Fruit fly (Drosophila melanogaster) whole organism, embryonic: ENCODE measurements around the gene CG18748.

Source experiments
- Atf3 ChIP-seq: fragments of 200-800 bp; sonication (Bioruptor generic); optimal IDR thresholded peaks from 3 replicates; lab custom pipeline; 2016; ENCODE audit warnings: missing biosample characterization, missing genetic modification characterization
- B-H2 ChIP-seq: fragments of 200-800 bp; sonication (Bioruptor generic); optimal IDR thresholded peaks from 2 replicates; lab custom pipeline; 2018; ENCODE audit warnings: missing biosample characterization, mild to moderate bottlenecking, missing genetic modification characterization
- CG10654 ChIP-seq: fragments of 200-800 bp; sonication (Bioruptor generic); optimal IDR thresholded peaks from 2 replicates; lab custom pipeline; 2016; ENCODE audit warnings: missing biosample characterization, missing genetic modification characterization
- CG10979 ChIP-seq: fragments of 200-800 bp; sonication (Bioruptor generic); optimal IDR thresholded peaks from 2 replicates; lab custom pipeline; 2018; ENCODE audit warnings: missing biosample characterization, mild to moderate bottlenecking, missing genetic modification characterization, moderate library complexity
- CG11456 ChIP-seq: fragments of 200-800 bp; sonication (Bioruptor generic); IDR thresholded peaks from 3 replicates; pipeline ENCODE4 v1.3.6; 2022; ENCODE audit warnings: missing biosample characterization, missing genetic modification characterization
- CG11560 ChIP-seq: fragments of 200-800 bp; sonication (Bioruptor generic); IDR thresholded peaks from 3 replicates; pipeline ENCODE4 v1.3.6; 2022; ENCODE audit warnings: missing biosample characterization, missing genetic modification characterization
- CG13894 ChIP-seq: fragments of 200-800 bp; sonication (Bioruptor generic); optimal IDR thresholded peaks from 3 replicates; lab custom pipeline; 2018; ENCODE audit warnings: missing biosample characterization, mild to moderate bottlenecking, missing genetic modification characterization, moderate library complexity
- CG14050 ChIP-seq: fragments of 200-800 bp; sonication (Bioruptor generic); IDR thresholded peaks from 3 replicates; pipeline ENCODE4 v1.3.6; 2022; ENCODE audit warnings: missing biosample characterization, missing genetic modification characterization
- CG1647 ChIP-seq: fragments of 200-800 bp; sonication (Bioruptor generic); optimal IDR thresholded peaks from 3 replicates; lab custom pipeline; 2016; ENCODE audit warnings: missing biosample characterization, missing genetic modification characterization
- CG17328 ChIP-seq: fragments of 200-800 bp; sonication (Bioruptor generic); IDR thresholded peaks from 2 replicates; pipeline ENCODE4 v1.3.6; 2022; ENCODE audit warnings: missing biosample characterization, missing genetic modification characterization
- CG17829 ChIP-seq: fragments of 200-800 bp; optimal IDR thresholded peaks from 2 replicates; lab custom pipeline; 2019; ENCODE audit warnings: missing biosample characterization, mild to moderate bottlenecking, missing genetic modification characterization, moderate library complexity
- CG17912 ChIP-seq: fragments of 200-800 bp; sonication (Bioruptor generic); optimal IDR thresholded peaks from 2 replicates; lab custom pipeline; 2018; ENCODE audit warnings: missing biosample characterization, mild to moderate bottlenecking, missing genetic modification characterization
- CG2116 ChIP-seq: fragments of 200-800 bp; sonication (Bioruptor generic); optimal IDR thresholded peaks from 3 replicates; lab custom pipeline; 2018; ENCODE audit warnings: missing biosample characterization, mild to moderate bottlenecking, missing genetic modification characterization
- CG32767 ChIP-seq: fragments of 200-800 bp; sonication (Bioruptor generic); IDR thresholded peaks from 2 replicates; pipeline ENCODE4 v1.3.6; 2022; ENCODE audit warnings: missing biosample characterization, missing genetic modification characterization
- CG33557 ChIP-seq: fragments of 200-800 bp; sonication (Bioruptor generic); optimal IDR thresholded peaks from 2 replicates; lab custom pipeline; 2019; ENCODE audit warnings: missing biosample characterization, mild to moderate bottlenecking, missing genetic modification characterization, moderate library complexity
- CG34376 ChIP-seq: fragments of 200-800 bp; sonication (Bioruptor generic); optimal IDR thresholded peaks from 2 replicates; lab custom pipeline; 2018; ENCODE audit warnings: missing biosample characterization, mild to moderate bottlenecking, missing genetic modification characterization
- CG4360 ChIP-seq: fragments of 200-800 bp; sonication (Bioruptor generic); IDR thresholded peaks from 2 replicates; pipeline ENCODE4 v1.3.6; 2022; ENCODE audit warnings: missing biosample characterization, missing genetic modification characterization
- CG7357 ChIP-seq: fragments of 200-800 bp; sonication (Bioruptor generic); IDR thresholded peaks from 3 replicates; pipeline ENCODE4 v1.3.6; 2022; ENCODE audit warnings: missing biosample characterization, missing genetic modification characterization
- CG7786 ChIP-seq: fragments of 200-800 bp; sonication (Bioruptor generic); optimal IDR thresholded peaks from 2 replicates; lab custom pipeline; 2016; ENCODE audit warnings: missing biosample characterization, missing genetic modification characterization
- CG7987 ChIP-seq: fragments of 200-800 bp; sonication (Bioruptor generic); optimal IDR thresholded peaks from 2 replicates; lab custom pipeline; 2018; ENCODE audit warnings: missing biosample characterization, mild to moderate bottlenecking, missing genetic modification characterization, moderate library complexity
- CTCF ChIP-seq: fragments of 200-800 bp; sonication (Bioruptor generic); optimal IDR thresholded peaks from 2 replicates; lab custom pipeline; 2017; ENCODE audit warnings: missing biosample characterization, mild to moderate bottlenecking, missing genetic modification characterization, moderate library complexity
- Dip3 ChIP-seq: fragments of 200-800 bp; sonication (Bioruptor generic); optimal IDR thresholded peaks from 3 replicates; lab custom pipeline; 2016; ENCODE audit warnings: missing biosample characterization, missing genetic modification characterization
- Dref ChIP-seq: fragments of 200-800 bp; sonication (Bioruptor generic); IDR thresholded peaks from 2 replicates; pipeline ENCODE4 v1.3.6; 2022; ENCODE audit warnings: missing biosample characterization, missing genetic modification characterization
- Drgx ChIP-seq: fragments of 200-800 bp; sonication (Bioruptor generic); IDR thresholded peaks from 2 replicates; pipeline ENCODE4 v1.3.6; 2022; ENCODE audit warnings: missing biosample characterization, missing genetic modification characterization
- E2f2 ChIP-seq: fragments of 200-800 bp; sonication (Bioruptor generic); IDR thresholded peaks from 2 replicates; pipeline ENCODE4 v1.3.6; 2022; ENCODE audit warnings: missing biosample characterization, missing genetic modification characterization
- Hand ChIP-seq: fragments of 200-800 bp; sonication (Bioruptor generic); optimal IDR thresholded peaks from 2 replicates; lab custom pipeline; 2017; ENCODE audit warnings: mild to moderate bottlenecking, missing biosample characterization, missing genetic modification reagents, missing genetic modification characterization
- Hmx ChIP-seq: fragments of 200-800 bp; sonication (Bioruptor generic); optimal IDR thresholded peaks from 2 replicates; lab custom pipeline; 2016; ENCODE audit warnings: missing biosample characterization, missing genetic modification characterization
- Jarid2 ChIP-seq: fragments of 200-800 bp; sonication (Bioruptor generic); optimal IDR thresholded peaks from 3 replicates; lab custom pipeline; 2017; ENCODE audit warnings: mild to moderate bottlenecking, missing biosample characterization, missing genetic modification reagents, missing genetic modification characterization
- Lpt ChIP-seq: fragments of >200 bp; optimal IDR thresholded peaks from 2 replicates; lab custom pipeline; 2018; ENCODE audit warnings: missing biosample characterization, missing genetic modification characterization
- NfI ChIP-seq: fragments of 200-800 bp; sonication (Bioruptor generic); optimal IDR thresholded peaks from 3 replicates; lab custom pipeline; 2018; ENCODE audit warnings: missing biosample characterization, mild to moderate bottlenecking, missing genetic modification characterization, moderate library complexity
- ab ChIP-seq: fragments of 200-800 bp; sonication (Bioruptor generic); optimal IDR thresholded peaks from 2 replicates; lab custom pipeline; 2016; ENCODE audit warnings: missing biosample characterization, missing genetic modification characterization
- bab2 ChIP-seq: fragments of 200-800 bp; sonication (Bioruptor generic); optimal IDR thresholded peaks from 2 replicates; lab custom pipeline; 2016; ENCODE audit warnings: missing biosample characterization, missing genetic modification characterization
- cg ChIP-seq: fragments of 200-800 bp; sonication (Bioruptor generic); optimal IDR thresholded peaks from 3 replicates; lab custom pipeline; 2019; ENCODE audit warnings: missing biosample characterization, mild to moderate bottlenecking, missing genetic modification characterization, moderate library complexity
- chif ChIP-seq, 2 experiments: fragments of 200-800 bp; sonication (Bioruptor generic); optimal IDR thresholded peaks; 3 replicates each; lab custom pipeline; 2016; ENCODE audit warnings: missing biosample characterization in 2 of 2, missing genetic modification characterization in 2 of 2
- chm ChIP-seq: fragments of 200-800 bp; sonication (Bioruptor generic); IDR thresholded peaks from 2 replicates; pipeline ENCODE4 v1.3.6; 2022; ENCODE audit warnings: missing biosample characterization, missing genetic modification characterization
- eve ChIP-seq, 2 experiments: fragments of >200 bp; optimal IDR thresholded peaks; 2 replicates each; lab custom pipeline; 2017; ENCODE audit warnings: missing biosample characterization in 2 of 2, missing genetic modification characterization in 2 of 2
- fd3F ChIP-seq: fragments of 200-800 bp; sonication (Bioruptor generic); optimal IDR thresholded peaks from 2 replicates; lab custom pipeline; 2018; ENCODE audit warnings: missing biosample characterization, mild to moderate bottlenecking, missing genetic modification characterization, moderate library complexity
- fru ChIP-seq: fragments of >200 bp; optimal IDR thresholded peaks from 2 replicates; lab custom pipeline; 2017
- fu2 ChIP-seq: fragments of 200-800 bp; sonication (Bioruptor generic); optimal IDR thresholded peaks from 2 replicates; lab custom pipeline; 2016; ENCODE audit warnings: missing biosample characterization, missing genetic modification characterization
- gcm2 ChIP-seq: fragments of 200-800 bp; sonication (Bioruptor generic); optimal IDR thresholded peaks from 2 replicates; lab custom pipeline; 2016; ENCODE audit warnings: missing biosample characterization, missing genetic modification characterization
- gsb-n ChIP-seq: fragments of 200-800 bp; sonication (Bioruptor generic); optimal IDR thresholded peaks from 3 replicates; lab custom pipeline; 2018; ENCODE audit warnings: missing biosample characterization, mild to moderate bottlenecking, missing genetic modification characterization
- insv ChIP-seq, 2 experiments: fragments of 200-800 bp; sonication (Bioruptor generic); optimal IDR thresholded peaks; 3 replicates each; lab custom pipeline; 2016 to 2018; ENCODE audit warnings: missing biosample characterization in 2 of 2, missing genetic modification characterization in 2 of 2
- knrl ChIP-seq: fragments of 200-800 bp; sonication (Bioruptor generic); IDR thresholded peaks from 3 replicates; pipeline ENCODE4 v1.3.6; 2022; ENCODE audit warnings: missing biosample characterization, missing genetic modification characterization; ENCODE audit not compliant: partially characterized antibody
- lbe ChIP-seq: fragments of 200-800 bp; sonication (Bioruptor generic); optimal IDR thresholded peaks from 2 replicates; lab custom pipeline; 2016; ENCODE audit warnings: missing biosample characterization, mild to moderate bottlenecking, missing genetic modification characterization
- lov ChIP-seq, 2 experiments: fragments of 200-800 bp in 1 of 2; fragments of >200 bp in 1 of 2; sonication (Bioruptor generic) in 1 of 2; IDR thresholded peaks in 1 of 2; optimal IDR thresholded peaks in 1 of 2; 2 replicates in 1 of 2; 3 replicates in 1 of 2; pipeline versions ENCODE4 v1.3.6 to Lab custom; 2017 to 2022; ENCODE audit warnings: missing biosample characterization in 1 of 2, missing genetic modification characterization in 1 of 2
- schlank ChIP-seq: fragments of 200-800 bp; sonication (Bioruptor generic); optimal IDR thresholded peaks from 2 replicates; lab custom pipeline; 2018; ENCODE audit warnings: missing biosample characterization, mild to moderate bottlenecking, missing genetic modification characterization
- trh ChIP-seq: fragments of 200-800 bp; sonication (Bioruptor generic); optimal IDR thresholded peaks from 2 replicates; lab custom pipeline; 2016; ENCODE audit warnings: missing biosample characterization, missing genetic modification characterization
- tup ChIP-seq: fragments of 200-800 bp; sonication (Bioruptor generic); optimal IDR thresholded peaks from 2 replicates; lab custom pipeline; 2016; ENCODE audit warnings: missing biosample characterization, mild to moderate bottlenecking, missing genetic modification characterization, moderate library complexity
- wdn ChIP-seq: fragments of 200-800 bp; sonication (Bioruptor generic); IDR thresholded peaks from 2 replicates; pipeline ENCODE4 v1.3.6; 2022; ENCODE audit warnings: missing biosample characterization, missing genetic modification characterization

Gene CG18748

dm6 chr3R:7809662-7810621, 22.2 kb upstream of the CG18748 start, which contains the start of the genes CG2993 and sgll (continued):
- no peak for TF ChIP-seq lov (optimal IDR thresholded peaks at IDR 0.05; lab: Kevin White, UChicago)
- TF ChIP-seq lov (GFP tag; IDR thresholded peaks at IDR 0.05; lab: Robert Waterston, UW): peak; percentile 88
- TF ChIP-seq CG17912 (GFP tag; lab: Kevin White, UChicago): peak; percentile 97
- peak; percentile 79 for TF ChIP-seq CG14050 (GFP tag; lab: Robert Waterston, UW)
- peak; percentile 80 for TF ChIP-seq CG7357 (GFP tag; lab: Robert Waterston, UW)
- TF ChIP-seq fru (lab: Kevin White, UChicago): no peak
- no peak; the same call in 1 of the 2 replicates for TF ChIP-seq CG4360
- peak; percentile 92 for TF ChIP-seq CG17328 (GFP tag; lab: Robert Waterston, UW)
- peak; percentile 48 for TF ChIP-seq tup
- no peak for TF ChIP-seq cg (GFP tag; lab: Kevin White, UChicago)
- TF ChIP-seq CG17829 (tag; lab: Kevin White, UChicago): peak; percentile 92
- peak; percentile 88 for TF ChIP-seq CG7786 (GFP tag; lab: Kevin White, UChicago)
- TF ChIP-seq eve (GFP tag; optimal IDR thresholded peaks at IDR 0.05; lab: Kevin White, UChicago): no peak
- peak; percentile 60 for TF ChIP-seq E2f2
- peak; percentile 88 for TF ChIP-seq CG7987
- peak; percentile 83 for TF ChIP-seq B-H2
- peak; percentile 89 for TF ChIP-seq trh (GFP tag; lab: Kevin White, UChicago)
- peak; percentile 92 for TF ChIP-seq CG10979 (tag; lab: Kevin White, UChicago)
- TF ChIP-seq chm: peak; percentile 95
- peak; percentile 87 for TF ChIP-seq ab (GFP tag; lab: Kevin White, UChicago)
- no peak for TF ChIP-seq Hand
- TF ChIP-seq Atf3: peak; percentile 91
- no peak; the same call in 1 of the 2 replicates for TF ChIP-seq CG32767
- peak; percentile 32; the same call in 1 of the 2 replicates for TF ChIP-seq Dref (GFP tag; lab: Robert Waterston, UW)
- TF ChIP-seq knrl (GFP tag; lab: Robert Waterston, UW): peak; percentile 46; the same call in 1 of the 3 replicates
- peak; percentile 1 for TF ChIP-seq CG34376
- TF ChIP-seq CG11456 (GFP tag; lab: Robert Waterston, UW): peak; percentile 100
- TF ChIP-seq Drgx (GFP tag; lab: Robert Waterston, UW): peak; percentile 28; the same call in 1 of the 2 replicates
- peak in 1 of 2 experiments; percentile 76 for TF ChIP-seq insv (GFP tag; optimal IDR thresholded peaks at IDR 0.05; lab: Kevin White, UChicago)
- TF ChIP-seq gsb-n (tag; lab: Kevin White, UChicago): peak; percentile 70
- TF ChIP-seq CG11560 (tag; lab: Robert Waterston, UW): peak; percentile 87
- TF ChIP-seq CTCF: peak; percentile 100
- peak; percentile 54 for TF ChIP-seq CG13894 (tag; lab: Kevin White, UChicago)
- TF ChIP-seq CG2116 (GFP tag; lab: Kevin White, UChicago): peak; percentile 83
- TF ChIP-seq bab2 (GFP tag; lab: Kevin White, UChicago): peak; percentile 97
- TF ChIP-seq schlank: peak; percentile 46
- TF ChIP-seq fu2 (GFP tag; lab: Kevin White, UChicago): peak; percentile 83
- no peak for TF ChIP-seq Lpt (GFP tag; lab: Kevin White, UChicago)
- TF ChIP-seq fd3F (GFP tag; lab: Kevin White, UChicago): peak; percentile 85
- TF ChIP-seq Jarid2 (GFP tag; lab: Kevin White, UChicago): peak; percentile 46
- TF ChIP-seq Dip3: peak; percentile 85
- TF ChIP-seq gcm2 (GFP tag; lab: Kevin White, UChicago): peak; percentile 69
- peak; percentile 94 for TF ChIP-seq NfI (GFP tag; lab: Kevin White, UChicago)
- TF ChIP-seq CG10654: peak; percentile 92
- TF ChIP-seq wdn (GFP tag; lab: Robert Waterston, UW): peak; percentile 73
- TF ChIP-seq chif (GFP tag; optimal IDR thresholded peaks at IDR 0.05; lab: Kevin White, UChicago): peak; percentile 90 to 97
- TF ChIP-seq lbe (GFP tag; lab: Kevin White, UChicago): peak; percentile 42
- peak; percentile 84 for TF ChIP-seq CG1647
- peak; percentile 71 for TF ChIP-seq Hmx
- peak; percentile 66 for TF ChIP-seq CG33557 (GFP tag; lab: Kevin White, UChicago)
